Worm (Caenorhabditis elegans) whole organism, L4 larva: ENCODE measurements around the gene F10E9.7.

Source experiments
- Y105C5A.15 ChIP-seq: fragments of 200-800 bp; sonication (Bioruptor generic); IDR thresholded peaks from 2 replicates; pipeline ENCODE4 v1.3.6; 2022; ENCODE audit warnings: missing genetic modification characterization, missing compliant biosample characterization
- Y5F2A.4 ChIP-seq: fragments of 200-800 bp; sonication (Bioruptor generic); optimal IDR thresholded peaks from 2 replicates; lab custom pipeline; 2018; ENCODE audit warnings: mild to moderate bottlenecking, missing genetic modification characterization, missing compliant biosample characterization
- ZK337.2 ChIP-seq: fragments of 200-800 bp; sonication (Bioruptor generic); IDR thresholded peaks from 2 replicates; pipeline ENCODE4 v1.3.6; 2022; ENCODE audit warnings: missing genetic modification reagents, missing genetic modification characterization, missing compliant biosample characterization
- aha-1 ChIP-seq: fragments of 150-350 bp; peaks from one replicate; lab custom pipeline; 2014; ENCODE audit warnings: missing biosample characterization, missing genetic modification characterization
- ama-1 ChIP-seq: fragments of 150-350 bp; optimal IDR thresholded peaks from 2 replicates; lab custom pipeline; 2014; ENCODE audit warnings: inconsistent platforms, mixed read lengths
- attf-4 ChIP-seq: sonication (generic microtip); optimal IDR thresholded peaks from 3 replicates; lab custom pipeline; 2017; ENCODE audit warnings: missing biosample characterization, missing genetic modification characterization
- ceh-44 ChIP-seq: fragments of 200-800 bp; sonication (Bioruptor generic); IDR thresholded peaks from 2 replicates; pipeline ENCODE4 v1.3.6; 2022; ENCODE audit warnings: missing genetic modification reagents, missing genetic modification characterization, missing compliant biosample characterization
- daf-19 ChIP-seq: fragments of 200-800 bp; sonication (Bioruptor generic); conservative IDR thresholded peaks from 2 replicates; pipeline ENCODE4 v1.3.6; 2022; ENCODE audit warnings: missing genetic modification characterization, missing compliant biosample characterization
- dmd-6 ChIP-seq: fragments of 200-800 bp; sonication (Bioruptor generic); IDR thresholded peaks from 2 replicates; pipeline ENCODE4 v1.3.6; 2022; ENCODE audit warnings: missing genetic modification reagents, missing genetic modification characterization, missing compliant biosample characterization
- fkh-10 ChIP-seq: fragments of 150-350 bp; optimal IDR thresholded peaks from 2 replicates; lab custom pipeline; 2014; ENCODE audit warnings: missing biosample characterization, missing genetic modification reagents, missing genetic modification characterization
- fos-1 ChIP-seq: fragments of 150-350 bp; optimal IDR thresholded peaks from 2 replicates; lab custom pipeline; 2014; ENCODE audit warnings: missing biosample characterization, missing genetic modification characterization
- gei-8 ChIP-seq: fragments of 200-800 bp; sonication (Bioruptor generic); optimal IDR thresholded peaks from 2 replicates; lab custom pipeline; 2018; ENCODE audit warnings: mild to moderate bottlenecking, missing genetic modification characterization, missing compliant biosample characterization
- jun-1 ChIP-seq: fragments of 150-350 bp; optimal IDR thresholded peaks from 2 replicates; lab custom pipeline; 2014; ENCODE audit warnings: missing biosample characterization, missing genetic modification reagents, missing genetic modification characterization
- lin-13 ChIP-seq: fragments of 150-350 bp; optimal IDR thresholded peaks from 2 replicates; lab custom pipeline; 2014; ENCODE audit warnings: missing biosample characterization, missing genetic modification reagents, missing genetic modification characterization
- lin-29 ChIP-seq: fragments of 200-800 bp; sonication (Bioruptor generic); IDR thresholded peaks from 2 replicates; pipeline ENCODE4 v1.3.6; 2022; ENCODE audit warnings: missing genetic modification reagents, missing genetic modification characterization, missing compliant biosample characterization
- lir-3 ChIP-seq: sonication (generic microtip); optimal IDR thresholded peaks from 2 replicates; lab custom pipeline; 2016; ENCODE audit warnings: mild to moderate bottlenecking, missing genetic modification characterization, missing compliant biosample characterization
- madf-9 ChIP-seq: fragments of 200-800 bp; sonication (Bioruptor generic); conservative IDR thresholded peaks from 2 replicates; pipeline ENCODE4 v1.3.6; 2022; ENCODE audit warnings: missing genetic modification reagents, missing genetic modification characterization, missing compliant biosample characterization
- mdt-29 ChIP-seq: fragments of 200-800 bp; sonication (Bioruptor generic); IDR thresholded peaks from 2 replicates; pipeline ENCODE4 v1.3.6; 2022; ENCODE audit warnings: missing genetic modification reagents, missing genetic modification characterization, missing compliant biosample characterization
- mes-2 ChIP-seq: sonication (generic microtip); optimal IDR thresholded peaks from 2 replicates; lab custom pipeline; 2016; ENCODE audit warnings: missing genotype, mild to moderate bottlenecking, missing genetic modification characterization, missing compliant biosample characterization; ENCODE audit not compliant: poor library complexity, severe bottlenecking
- nhr-10 ChIP-seq: fragments of 150-350 bp; optimal IDR thresholded peaks from 2 replicates; lab custom pipeline; 2014; ENCODE audit warnings: missing biosample characterization, missing genetic modification characterization
- nhr-42 ChIP-seq: fragments of 200-800 bp; sonication (Bioruptor generic); IDR thresholded peaks from 2 replicates; pipeline ENCODE4 v1.3.6; 2022; ENCODE audit warnings: missing genetic modification characterization, missing compliant biosample characterization
- nhr-48 ChIP-seq: sonication (generic microtip); optimal IDR thresholded peaks from 2 replicates; lab custom pipeline; 2016; ENCODE audit warnings: mild to moderate bottlenecking, missing genetic modification characterization, missing compliant biosample characterization
- nhr-76 ChIP-seq: fragments of 150-350 bp; optimal IDR thresholded peaks from 2 replicates; lab custom pipeline; 2014; ENCODE audit warnings: missing biosample characterization, missing genetic modification characterization
- nhr-77 ChIP-seq: fragments of 150-350 bp; optimal IDR thresholded peaks from 2 replicates; lab custom pipeline; 2014; ENCODE audit warnings: missing biosample characterization, missing genetic modification characterization
- rbr-2 ChIP-seq: sonication (generic microtip); optimal IDR thresholded peaks from 2 replicates; lab custom pipeline; 2016; ENCODE audit warnings: missing genotype, missing genetic modification characterization, missing compliant biosample characterization
- skn-1 ChIP-seq: fragments of 150-350 bp; optimal IDR thresholded peaks from 2 replicates; lab custom pipeline; 2014; ENCODE audit warnings: missing biosample characterization, missing genetic modification characterization
- spr-3 ChIP-seq: fragments of 200-800 bp; sonication (Bioruptor generic); optimal IDR thresholded peaks from 2 replicates; lab custom pipeline; 2018; ENCODE audit warnings: mild to moderate bottlenecking, missing genetic modification characterization, missing compliant biosample characterization
- tag-97 ChIP-seq: fragments of 200-800 bp; sonication (Bioruptor generic); IDR thresholded peaks from 2 replicates; pipeline ENCODE4 v1.3.6; 2022; ENCODE audit warnings: missing genetic modification characterization, missing compliant biosample characterization
- unc-62 ChIP-seq, 3 experiments: fragments of 150-350 bp in 1 of 3; sonication (generic microtip); optimal IDR thresholded peaks in 2 of 3; peaks in 1 of 3; 1 replicate in 1 of 3; 2 replicates in 2 of 3; lab custom pipeline; 2014 to 2017; ENCODE audit warnings: missing biosample characterization in 3 of 3, missing genetic modification characterization in 3 of 3, missing genetic modification reagents in 3 of 3, missing genotype in 1 of 3
- zfp-2 ChIP-seq: sonication (generic microtip); optimal IDR thresholded peaks from 2 replicates; lab custom pipeline; 2016; ENCODE audit warnings: mild to moderate bottlenecking, missing genetic modification characterization, missing compliant biosample characterization
- zfp-3 ChIP-seq: fragments of 200-800 bp; sonication (Bioruptor generic); conservative IDR thresholded peaks from 2 replicates; pipeline ENCODE4 v1.3.6; 2022; ENCODE audit warnings: missing genetic modification reagents, missing genetic modification characterization, missing compliant biosample characterization
- ztf-11 ChIP-seq: fragments of 150-350 bp; optimal IDR thresholded peaks from 2 replicates; lab custom pipeline; 2014; ENCODE audit warnings: missing biosample characterization, missing genetic modification characterization
- ztf-7 ChIP-seq: fragments of 150-350 bp; optimal IDR thresholded peaks from 2 replicates; lab custom pipeline; 2014; ENCODE audit warnings: missing biosample characterization, missing genetic modification characterization

The F10E9.7 gene

ce11 chrIII:8286824-8287223, 20.4 kb downstream of the F10E9.7 start:
- no peak for TF ChIP-seq lin-13 (GFP tag; lab: Kevin White, UChicago)
- TF ChIP-seq attf-4 (tag; lab: Kevin White, UChicago), result no peak
- no peak for TF ChIP-seq spr-3
- no peak for TF ChIP-seq rbr-2 (tag; lab: Kevin White, UChicago)
- TF ChIP-seq Y105C5A.15 (GFP tag; lab: Robert Waterston, UW), result no peak
- TF ChIP-seq lir-3, result no peak
- no peak for TF ChIP-seq mdt-29 (GFP tag; lab: Robert Waterston, UW)
- TF ChIP-seq Y5F2A.4 (GFP tag; lab: Kevin White, UChicago), result no peak
- no peak for TF ChIP-seq fos-1 (tag; lab: Kevin White, UChicago)

ce11 chrIII:8286003-8286402, 21.2 kb downstream of the F10E9.7 start:
- TF ChIP-seq fkh-10 (GFP tag; lab: Kevin White, UChicago), result peak; percentile 54
- TF ChIP-seq daf-19 (GFP tag; lab: Robert Waterston, UW), result no peak

ce11 chrIII:8283525-8283924, 23.7 kb downstream of the F10E9.7 start:
- no peak for TF ChIP-seq nhr-76 (tag; lab: Kevin White, UChicago)
- no peak for TF ChIP-seq ztf-11
- no peak for TF ChIP-seq zfp-3 (GFP tag; lab: Robert Waterston, UW)

ce11 chrIII:8281310-8281709, 25.9 kb downstream of the F10E9.7 start:
- TF ChIP-seq lin-29 (GFP tag; lab: Robert Waterston, UW) (no peak), unc-62 (GFP tag; optimal IDR thresholded peaks at IDR 0.05 in 1 of 2; lab: Kevin White, UChicago) (peak in 1 of 2 experiments; percentile 92), unc-62 (tag; optimal IDR thresholded peaks at IDR 0.05; lab: Kevin White, UChicago) (no peak)

ce11 chrIII:8280352-8280751, 26.9 kb downstream of the F10E9.7 start:
- TF ChIP-seq gei-8, result no peak
- TF ChIP-seq unc-62 (GFP tag; optimal IDR thresholded peaks at IDR 0.05 in 1 of 2; lab: Kevin White, UChicago), result peak in 1 of 2 experiments; percentile 94
- TF ChIP-seq unc-62 (tag; optimal IDR thresholded peaks at IDR 0.05; lab: Kevin White, UChicago), result no peak
- TF ChIP-seq aha-1, result peak; percentile 99

- TF ChIP-seq ztf-7, result no peak
- TF ChIP-seq ama-1, result no peak
- TF ChIP-seq zfp-2 (tag; lab: Kevin White, UChicago), result no peak
- no peak for TF ChIP-seq nhr-48 (tag; lab: Kevin White, UChicago)
- TF ChIP-seq ZK337.2 (GFP tag; lab: Robert Waterston, UW), result no peak
- no peak for TF ChIP-seq skn-1
- TF ChIP-seq jun-1 (tag; lab: Kevin White, UChicago), result no peak
- no peak for TF ChIP-seq madf-9 (GFP tag; lab: Robert Waterston, UW)
- TF ChIP-seq aha-1, result no peak
- TF ChIP-seq nhr-10 (tag; lab: Kevin White, UChicago), result no peak
- TF ChIP-seq nhr-77 (tag; lab: Kevin White, UChicago), result no peak
Observed at ce11 chrIII:8279567-8279966, 27.7 kb downstream of the F10E9.7 start.

- no peak for TF ChIP-seq mes-2 (tag; lab: Kevin White, UChicago)
- TF ChIP-seq tag-97, result no peak
- TF ChIP-seq fkh-10 (GFP tag; lab: Kevin White, UChicago), result no peak
- TF ChIP-seq ceh-44 (GFP tag; lab: Robert Waterston, UW), result no peak
- TF ChIP-seq dmd-6, result no peak
- no peak for TF ChIP-seq jun-1 (tag; lab: Kevin White, UChicago)
- no peak for TF ChIP-seq nhr-42 (GFP tag; lab: Robert Waterston, UW)
- TF ChIP-seq, all 104 proteins: peak for 0
Observed at ce11 chrIII:8278801-8279200, 28.4 kb downstream of the F10E9.7 start, which contains the start of gene mig-10. Gene mig-10, plus strand, starts transcription at chrIII:8279101.
